Worm (Caenorhabditis elegans) whole organism, L3 larva: ENCODE data around the gene C17E7.13.

Experiments used
- aly-2 ChIP-seq: fragments of 150-350 bp; optimal IDR thresholded peaks from 2 replicates; lab custom pipeline; 2014; ENCODE audit warnings: missing biosample characterization, missing genetic modification characterization
- ama-1 ChIP-seq: fragments of 150-350 bp; optimal IDR thresholded peaks from 2 replicates; lab custom pipeline; 2018
- elt-3 ChIP-seq, 3 experiments: fragments of 150-350 bp in 1 of 3; sonication (generic microtip) in 2 of 3; optimal IDR thresholded peaks; 2 replicates in 2 of 3; 4 replicates in 1 of 3; lab custom pipeline; 2014 to 2017; ENCODE audit warnings: missing biosample characterization in 3 of 3, missing genetic modification characterization in 3 of 3
- fkh-2 ChIP-seq: fragments of 150-350 bp; optimal IDR thresholded peaks from 2 replicates; lab custom pipeline; 2014; ENCODE audit warnings: missing biosample characterization, missing genetic modification reagents, missing genetic modification characterization
- nhr-11 ChIP-seq: fragments of 150-350 bp; optimal IDR thresholded peaks from 2 replicates; lab custom pipeline; 2014; ENCODE audit warnings: missing biosample characterization, missing genetic modification characterization
- nhr-25 ChIP-seq: sonication (generic microtip); optimal IDR thresholded peaks from 2 replicates; lab custom pipeline; 2017; ENCODE audit warnings: missing biosample characterization, missing genetic modification characterization
- nhr-28 ChIP-seq: fragments of 150-350 bp; optimal IDR thresholded peaks from 2 replicates; lab custom pipeline; 2014; ENCODE audit warnings: missing biosample characterization, missing genetic modification characterization
- pha-4 ChIP-seq: fragments of 150-350 bp; optimal IDR thresholded peaks from 2 replicates; lab custom pipeline; 2014; ENCODE audit warnings: missing biosample characterization, missing genetic modification reagents, missing genetic modification characterization
- pqm-1 ChIP-seq: fragments of 150-350 bp; optimal IDR thresholded peaks from 2 replicates; lab custom pipeline; 2017; ENCODE audit warnings: missing biosample characterization, missing genetic modification characterization, inconsistent platforms
- skn-1 ChIP-seq: fragments of 150-350 bp; optimal IDR thresholded peaks from 2 replicates; lab custom pipeline; 2014; ENCODE audit warnings: missing biosample characterization, missing genetic modification characterization
- snpc-4 ChIP-seq: fragments of 150-350 bp; optimal IDR thresholded peaks from 2 replicates; lab custom pipeline; 2014; ENCODE audit warnings: missing biosample characterization, missing genetic modification characterization

ce11 chrV:3865273-3865672 lies 23.8 kb downstream of the C17E7.13 start:
- no peak for TF ChIP-seq nhr-28 (tag; lab: Kevin White, UChicago)
- no peak for TF ChIP-seq elt-3 (tag; optimal IDR thresholded peaks at IDR 0.05; lab: Kevin White, UChicago)
- TF ChIP-seq ama-1, result no peak
- TF ChIP-seq skn-1 (tag; lab: Kevin White, UChicago), result no peak
- no peak for TF ChIP-seq pha-4 (tag; lab: Kevin White, UChicago)
- no peak for TF ChIP-seq aly-2 (tag; lab: Kevin White, UChicago)
- peak; percentile 42 for TF ChIP-seq nhr-25
- TF ChIP-seq pqm-1 (tag; lab: Kevin White, UChicago), result no peak
- no peak for TF ChIP-seq snpc-4 (tag; lab: Kevin White, UChicago)
- no peak for TF ChIP-seq nhr-11
- no peak for TF ChIP-seq fkh-2
